Worm (Caenorhabditis elegans): ENCODE measurements around the gene scd-2.

DNA sequence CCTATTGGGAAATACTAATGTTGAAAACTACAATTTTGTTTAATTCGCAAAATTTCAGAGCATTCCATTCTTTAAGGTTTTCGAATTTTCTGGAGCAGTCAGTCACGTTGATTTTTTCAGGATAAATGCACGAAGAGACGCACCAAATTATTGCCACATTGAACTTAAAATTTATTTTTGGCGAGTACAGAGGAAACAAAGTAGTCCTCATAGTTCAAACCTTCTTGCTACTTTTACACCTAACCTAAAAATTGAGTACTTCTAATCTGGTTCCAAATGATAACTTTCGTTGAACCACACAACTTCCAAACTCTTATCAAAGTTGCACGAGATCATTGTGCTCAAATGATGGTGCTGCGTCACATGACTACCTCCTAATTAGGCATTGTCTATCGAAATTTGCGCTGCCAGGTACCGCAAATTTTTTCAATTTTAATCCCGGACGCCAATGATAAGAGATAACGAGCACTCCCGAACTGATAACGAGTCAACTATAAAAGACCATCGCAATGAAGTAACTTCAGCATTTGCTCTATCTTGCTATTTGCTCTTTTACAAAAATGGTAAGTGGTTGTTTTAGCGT lies 18.8 kb upstream of the scd-2 start, which contains the start of gene cpr-4:
- TF ChIP-seq flt-1 (GFP tag; IDR thresholded peaks at IDR 0.05) (no peak), ama-1 (optimal IDR thresholded peaks at IDR 0.05) (no peak), hmg-4 (GFP tag; optimal IDR thresholded peaks at IDR 0.05) (no peak), tbx-37 (GFP tag; conservative IDR thresholded peaks at IDR 0.05) (no peak), tbx-11 (GFP tag; IDR thresholded peaks at IDR 0.05) (no peak), sea-1 (GFP tag; conservative IDR thresholded peaks at IDR 0.05) (no peak), F13C5.2 (tag; optimal IDR thresholded peaks at IDR 0.05) (no peak), ceh-36 (tag; optimal IDR thresholded peaks at IDR 0.05) (no peak), hnd-1 (tag; optimal IDR thresholded peaks at IDR 0.05) (no peak), tra-4 (tag; optimal IDR thresholded peaks at IDR 0.05) (no peak)

Data from whole organism, early embryonic.